Worm (Caenorhabditis elegans): Measurements from ENCODE around the gene cyb-3.
A peak's percentile ranks its signal among the peaks of the same experiment; 100 is the strongest.

DNA sequence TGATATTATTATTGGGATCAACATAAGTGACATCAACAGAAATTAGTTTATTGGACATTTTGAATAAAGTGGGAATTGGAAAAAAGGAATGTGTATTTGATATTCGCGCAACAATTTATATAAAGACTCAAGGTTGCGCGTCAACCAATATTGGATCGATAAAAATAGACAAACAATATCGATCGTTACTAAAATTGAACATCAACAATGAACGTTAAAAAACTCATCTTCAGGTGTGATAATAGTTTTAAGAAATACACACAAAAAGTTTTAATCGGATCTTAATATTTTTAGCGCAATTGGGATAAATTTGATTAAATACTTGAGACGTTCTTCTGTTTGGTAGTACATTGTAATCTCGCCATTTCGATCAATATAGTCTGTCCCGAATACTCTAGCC lies 28.1 kb downstream of the cyb-3 start, which contains the start of gene fbxa-104:
- TF ChIP-seq unc-62 (GFP tag; optimal IDR thresholded peaks at IDR 0.05 in 1 of 2) (peak in 1 of 2 experiments; percentile 96), unc-62 (tag; optimal IDR thresholded peaks at IDR 0.05) (no peak), set-16 (GFP tag; IDR thresholded peaks at IDR 0.05) (no peak), nhr-77 (tag; optimal IDR thresholded peaks at IDR 0.05) (no peak), nhr-25 (tag; optimal IDR thresholded peaks at IDR 0.05; ENCODE audit: borderline replicate concordance, insufficient read depth) (no peak), jun-1 (tag; optimal IDR thresholded peaks at IDR 0.05) (no peak), R02D3.7 (tag; optimal IDR thresholded peaks at IDR 0.05) (no peak), ZK546.5 (tag; optimal IDR thresholded peaks at IDR 0.05) (no peak), ama-1 (optimal IDR thresholded peaks at IDR 0.05) (no peak), zag-1 (tag; optimal IDR thresholded peaks at IDR 0.05) (no peak), lsy-2 (tag; optimal IDR thresholded peaks at IDR 0.05) (no peak), fos-1 (tag; optimal IDR thresholded peaks at IDR 0.05) (no peak), egl-27 (tag; optimal IDR thresholded peaks at IDR 0.05) (no peak), pqm-1 (tag; optimal IDR thresholded peaks at IDR 0.05) (no peak)
